Worm (Caenorhabditis elegans) whole organism, L4/young adult: ENCODE data around the gene Y39A1A.27.

Source experiments
- dao-5 ChIP-seq: sonication (generic microtip); optimal IDR thresholded peaks from 2 replicates; lab custom pipeline; 2016; ENCODE audit warnings: missing genotype, missing genetic modification characterization, moderate library complexity, missing compliant biosample characterization
- him-1 ChIP-seq: sonication (generic microtip); optimal IDR thresholded peaks from 2 replicates; lab custom pipeline; 2016; ENCODE audit warnings: missing genotype, missing genetic modification reagents, missing genetic modification characterization, missing compliant biosample characterization

ce11 chrIII:10612333-10612732 lies 26.4 kb upstream of the Y39A1A.27 start, which contains the start of gene Y39A1A.24:
- no peak for TF ChIP-seq dao-5 (tag; lab: Kevin White, UChicago)
- TF ChIP-seq him-1 (tag; lab: Kevin White, UChicago) = no peak
